Fruit fly (Drosophila melanogaster): ENCODE results near the gene CCT4.
A peak's percentile ranks its signal among the peaks of the same experiment; 100 is the strongest.

The CCT4 gene

dm6 chr2L:12721794-12722315 lies 29.1 kb upstream of the CCT4 start, which contains the start of gene Pih1D1 (continued):
- peak; percentile 95 for TF ChIP-seq Chrac-16 (GFP tag; optimal IDR thresholded peaks at IDR 0.05)
- TF ChIP-seq CG15514 (GFP tag; optimal IDR thresholded peaks at IDR 0.05) = peak; percentile 82
- no peak for TF ChIP-seq lov (optimal IDR thresholded peaks at IDR 0.05)
- peak; percentile 82 for TF ChIP-seq lov (GFP tag; IDR thresholded peaks at IDR 0.05)
- peak; percentile 23 for TF ChIP-seq Hand (GFP tag; optimal IDR thresholded peaks at IDR 0.05)
- TF ChIP-seq CG16779 (GFP tag; IDR thresholded peaks at IDR 0.05) = peak; percentile 72
- TF ChIP-seq CG4360 (GFP tag; IDR thresholded peaks at IDR 0.05) = peak; percentile 66
- TF ChIP-seq CG6175 (GFP tag; IDR thresholded peaks at IDR 0.05) = peak; percentile 90
- TF ChIP-seq pnt (GFP tag; optimal IDR thresholded peaks at IDR 0.05) = peak; percentile 93
- peak; percentile 90 for TF ChIP-seq ci (GFP tag; IDR thresholded peaks at IDR 0.05)
- TF ChIP-seq Deaf1 (tag; optimal IDR thresholded peaks at IDR 0.05) = peak; percentile 79
- TF ChIP-seq Bteb2 (GFP tag; optimal IDR thresholded peaks at IDR 0.05) = peak; percentile 92
- TF ChIP-seq Trl (optimal IDR thresholded peaks at IDR 0.05) = no peak
- peak; percentile 87 for TF ChIP-seq Trl (GFP tag; optimal IDR thresholded peaks at IDR 0.05)
- peak; percentile 81 for TF ChIP-seq CG10565 (GFP tag; optimal IDR thresholded peaks at IDR 0.05)
- peak in 1 of 2 experiments; percentile 91 for TF ChIP-seq bsh (GFP tag; optimal IDR thresholded peaks at IDR 0.05)
- TF ChIP-seq CG30431 (GFP tag; optimal IDR thresholded peaks at IDR 0.05) = peak; percentile 92
- TF ChIP-seq Jarid2 (GFP tag; optimal IDR thresholded peaks at IDR 0.05) = peak; percentile 68
- TF ChIP-seq Optix (GFP tag; IDR thresholded peaks at IDR 0.05) = peak; percentile 78; the same call in 2 of the 3 replicates
- peak; percentile 95 for TF ChIP-seq Usf (GFP tag; optimal IDR thresholded peaks at IDR 0.05)
- TF ChIP-seq sc (optimal IDR thresholded peaks at IDR 0.05) = no peak
- peak; percentile 92 for TF ChIP-seq sc (GFP tag; optimal IDR thresholded peaks at IDR 0.05)
- TF ChIP-seq Lpt (GFP tag; optimal IDR thresholded peaks at IDR 0.05) = no peak
- TF ChIP-seq hbn (GFP tag; IDR thresholded peaks at IDR 0.05; ENCODE audit: partially characterized antibody) = no peak
- peak; percentile 96 for TF ChIP-seq Med (GFP tag)
- 0 out of 3 replicates have a peak, but pooled peaks have one; percentile 14 for TF ChIP-seq CG6791 (GFP tag; IDR thresholded peaks at IDR 0.05; ENCODE audit: partially characterized antibody)
- TF ChIP-seq zfh2 (GFP tag; optimal IDR thresholded peaks at IDR 0.05) = peak; percentile 95
- TF ChIP-seq CG10654 (GFP tag; optimal IDR thresholded peaks at IDR 0.05) = peak; percentile 92
- peak; percentile 46 for TF ChIP-seq en (GFP tag; optimal IDR thresholded peaks at IDR 0.05)
- TF ChIP-seq shn (GFP tag; optimal IDR thresholded peaks at IDR 0.05) = peak; percentile 91
- TF ChIP-seq slbo (GFP tag; IDR thresholded peaks at IDR 0.05) = peak; percentile 97
- no peak for TF ChIP-seq bigmax (GFP tag; optimal IDR thresholded peaks at IDR 0.05)
- no peak for TF ChIP-seq CG12769 (tag; optimal IDR thresholded peaks at IDR 0.05)
- TF ChIP-seq H2.0 (GFP tag; IDR thresholded peaks at IDR 0.05) = peak; percentile 92
- TF ChIP-seq trem (tag; optimal IDR thresholded peaks at IDR 0.05) = peak; percentile 98
- TF ChIP-seq org-1 (GFP tag; optimal IDR thresholded peaks at IDR 0.05) = peak; percentile 87
- peak; percentile 98 for TF ChIP-seq bcd (GFP tag; optimal IDR thresholded peaks at IDR 0.05)
- TF ChIP-seq CG4730 (GFP tag; IDR thresholded peaks at IDR 0.05) = peak; percentile 93
- TF ChIP-seq CG7963 (GFP tag; IDR thresholded peaks at IDR 0.05; ENCODE audit: partially characterized antibody) = no peak
- peak; percentile 92 for TF ChIP-seq CG18764 (GFP tag; optimal IDR thresholded peaks at IDR 0.05)
- TF ChIP-seq kay (GFP tag; optimal IDR thresholded peaks at IDR 0.05) = peak; percentile 89
- TF ChIP-seq CG32532 (GFP tag; IDR thresholded peaks at IDR 0.05) = peak; percentile 97
- TF ChIP-seq cad (GFP tag; optimal IDR thresholded peaks at IDR 0.05) = no peak
- peak; percentile 94 for TF ChIP-seq so (GFP tag; IDR thresholded peaks at IDR 0.05)
- TF ChIP-seq tll (GFP tag; optimal IDR thresholded peaks at IDR 0.05) = peak; percentile 34 to 36
- TF ChIP-seq insv (GFP tag; optimal IDR thresholded peaks at IDR 0.05) = peak in 1 of 2 experiments; percentile 64
- TF ChIP-seq gt (GFP tag; IDR thresholded peaks at IDR 0.05) = peak; percentile 86
- TF ChIP-seq CG3163 (GFP tag; optimal IDR thresholded peaks at IDR 0.05) = peak; percentile 68
- peak; percentile 93 for TF ChIP-seq CG17359 (tag; optimal IDR thresholded peaks at IDR 0.05)
- peak; percentile 97 for TF ChIP-seq CG2712 (tag; optimal IDR thresholded peaks at IDR 0.05)
- peak; percentile 94 for TF ChIP-seq Sox100B (GFP tag; optimal IDR thresholded peaks at IDR 0.05)

Measured in whole organism, embryonic.